Fruit fly (Drosophila melanogaster) Kc167 (cell line): ENCODE measurements around the gene al.

Experiments used
- Myc ChIP-seq: fragments of >200 bp; optimal IDR thresholded peaks from 2 replicates; lab custom pipeline; 2017; ENCODE audit warnings: missing external identifiers
- Sin3A ChIP-seq: fragments of >200 bp; optimal IDR thresholded peaks from 2 replicates; lab custom pipeline; 2018; ENCODE audit warnings: missing external identifiers
- h ChIP-seq: fragments of >200 bp; optimal IDR thresholded peaks from 3 replicates; lab custom pipeline; 2018; ENCODE audit warnings: missing external identifiers
- insv ChIP-seq: fragments of >200 bp; optimal IDR thresholded peaks from 3 replicates; lab custom pipeline; 2018; ENCODE audit warnings: missing external identifiers
- psq ChIP-seq: fragments of >200 bp; optimal IDR thresholded peaks from 2 replicates; lab custom pipeline; 2017; ENCODE audit warnings: missing external identifiers
- ttk ChIP-seq: sonication (Bioruptor generic); optimal IDR thresholded peaks from 2 replicates; lab custom pipeline; 2017; ENCODE audit warnings: missing external identifiers

The al gene

DNA sequence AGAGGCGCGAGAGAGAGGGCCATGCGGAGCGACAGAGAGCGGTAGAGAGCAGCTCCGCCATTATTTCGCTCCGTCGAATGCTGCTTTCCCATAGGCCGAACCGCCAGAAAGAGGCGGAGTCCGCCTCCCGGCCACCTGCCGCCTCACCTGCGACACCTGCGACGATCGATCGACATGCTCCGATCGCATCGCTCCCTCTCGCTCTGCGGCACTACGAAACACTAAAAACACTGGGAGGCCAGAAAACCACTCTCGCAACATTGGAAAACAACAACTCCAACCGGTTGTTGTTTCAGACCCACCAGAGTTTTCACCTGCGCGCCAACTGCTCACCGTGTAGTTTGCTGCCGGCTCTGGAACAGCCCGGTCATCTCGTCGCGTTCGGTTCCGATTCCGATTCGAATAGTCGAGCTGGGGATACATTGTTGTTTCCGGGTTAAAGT is at the start of gene al:
Gene al (plus strand): TSS at position 333 of the 443 bp plus-strand sequence.
- TF ChIP-seq Myc (no peak), h (no peak), psq (no peak), insv (lab: Kevin White, UChicago) (no peak), Sin3A (no peak), ttk (no peak)

DNA sequence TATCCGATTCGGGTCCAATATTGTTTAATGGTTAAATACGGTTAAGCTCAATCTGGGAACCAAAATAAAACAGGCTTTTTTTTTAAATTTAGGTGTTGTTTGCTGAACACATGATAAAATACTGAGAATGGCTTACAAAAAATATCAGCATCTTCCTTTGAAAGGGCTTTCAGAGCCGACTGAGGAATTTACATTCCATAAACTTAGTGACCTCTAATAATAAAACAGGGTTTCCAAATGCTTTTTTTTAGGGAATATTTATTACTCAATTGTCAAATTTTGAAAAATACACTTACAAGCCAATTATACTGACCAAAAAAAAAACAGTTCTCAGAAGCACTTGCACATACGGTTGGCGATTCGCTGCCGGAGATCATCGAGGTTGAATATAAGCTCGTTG is 48.3 kb upstream of the al start, which contains the start of gene CG43755:
Gene CG43755 (minus strand): TSS at position 101 of the 400 bp plus-strand sequence.
- TF ChIP-seq insv (lab: Kevin White, UChicago) (no peak), Myc (no peak), psq (no peak), h (no peak), Sin3A (no peak), ttk (no peak)

- TF ChIP-seq ttk = no peak
- TF ChIP-seq h = no peak
- no peak for TF ChIP-seq Myc
- TF ChIP-seq psq = no peak
- no peak for TF ChIP-seq Sin3A
- no peak for TF ChIP-seq insv (lab: Kevin White, UChicago)
These were observed 45.7 kb upstream of the al start, which contains the start of gene CG31921 for dm6 chr2L:332235-332634. Gene CG31921 (minus strand): TSS chr2L:332335.

- no peak for TF ChIP-seq ttk
- no peak for TF ChIP-seq h
- no peak for TF ChIP-seq Sin3A
- TF ChIP-seq psq = no peak
- TF ChIP-seq Myc = no peak
- TF ChIP-seq insv (lab: Kevin White, UChicago) = no peak
These were observed 31.1 kb upstream of the al start for dm6 chr2L:346781-347180.

DNA sequence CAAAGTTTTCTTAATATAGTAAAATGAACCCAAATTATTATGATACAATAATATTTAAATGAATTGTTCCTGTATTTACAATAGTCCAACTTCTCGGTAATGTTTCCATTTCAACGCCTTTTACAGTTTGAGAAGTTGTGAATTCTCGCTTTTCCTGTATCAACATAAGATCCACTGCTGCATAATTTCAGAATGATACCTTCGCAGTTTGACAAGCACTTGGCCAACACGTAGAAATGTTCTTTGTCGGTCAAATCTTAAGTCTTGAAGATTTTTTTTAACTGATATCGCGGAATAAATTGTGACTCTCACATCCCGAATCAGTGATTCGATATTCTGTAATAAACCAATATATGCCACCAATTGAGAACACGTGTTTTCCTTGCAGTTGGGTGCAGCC is 30.3 kb upstream of the al start:
- no peak for TF ChIP-seq Myc
- no peak for TF ChIP-seq psq
- TF ChIP-seq Sin3A = no peak
- no peak for TF ChIP-seq h
- no peak for TF ChIP-seq ttk
- no peak for TF ChIP-seq insv (lab: Kevin White, UChicago)

DNA sequence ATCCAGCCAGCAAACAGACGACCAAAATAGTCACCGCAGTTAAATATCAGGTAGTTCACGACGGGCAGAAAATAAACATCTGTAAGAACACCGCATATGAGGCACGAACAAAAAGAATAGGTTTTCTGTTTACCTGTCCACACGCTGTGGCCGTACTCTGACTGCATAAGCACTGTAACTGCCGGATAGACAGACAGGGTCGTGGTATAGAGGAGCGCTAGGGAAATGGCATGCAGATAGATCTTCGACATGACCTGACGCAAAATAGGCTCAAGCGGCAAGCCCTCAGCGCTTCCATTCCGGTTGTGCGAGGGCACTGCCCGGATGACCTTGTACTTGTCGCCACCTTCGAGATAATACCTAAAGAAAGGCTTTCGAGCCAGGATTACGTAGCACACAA is 21.7 kb upstream of the al start:
- TF ChIP-seq ttk (no peak), insv (lab: Kevin White, UChicago) (no peak), Sin3A (no peak), Myc (no peak), psq (no peak), h (no peak)

dm6 chr2L:357556-358130 is 20.3 kb upstream of the al start, which contains the start of gene Ent1:
Gene Ent1 (minus strand): TSS chr2L:357874.
- no peak for TF ChIP-seq Myc
- TF ChIP-seq psq = no peak
- no peak for TF ChIP-seq insv (lab: Kevin White, UChicago)
- no peak for TF ChIP-seq h
- no peak for TF ChIP-seq ttk
- TF ChIP-seq Sin3A = no peak

dm6 chr2L:366876-367275 is 11.0 kb upstream of the al start:
- no peak for TF ChIP-seq ttk
- TF ChIP-seq Myc = no peak
- no peak for TF ChIP-seq h

dm6 chr2L:368398-369008 is 9.4 kb upstream of the al start:
- TF ChIP-seq ttk (no peak), psq (no peak), insv (lab: Kevin White, UChicago) (no peak), Sin3A (no peak), h (no peak), Myc (no peak)

dm6 chr2L:369811-370210 is 8.1 kb upstream of the al start:
- TF ChIP-seq Sin3A (no peak), ttk (no peak), Myc (no peak), psq (no peak), insv (lab: Kevin White, UChicago) (no peak), h (no peak)

dm6 chr2L:371747-372146 is 6.2 kb upstream of the al start:
- TF ChIP-seq Sin3A (no peak), insv (lab: Kevin White, UChicago) (no peak), psq (no peak), ttk (no peak), h (no peak), Myc (no peak)

DNA sequence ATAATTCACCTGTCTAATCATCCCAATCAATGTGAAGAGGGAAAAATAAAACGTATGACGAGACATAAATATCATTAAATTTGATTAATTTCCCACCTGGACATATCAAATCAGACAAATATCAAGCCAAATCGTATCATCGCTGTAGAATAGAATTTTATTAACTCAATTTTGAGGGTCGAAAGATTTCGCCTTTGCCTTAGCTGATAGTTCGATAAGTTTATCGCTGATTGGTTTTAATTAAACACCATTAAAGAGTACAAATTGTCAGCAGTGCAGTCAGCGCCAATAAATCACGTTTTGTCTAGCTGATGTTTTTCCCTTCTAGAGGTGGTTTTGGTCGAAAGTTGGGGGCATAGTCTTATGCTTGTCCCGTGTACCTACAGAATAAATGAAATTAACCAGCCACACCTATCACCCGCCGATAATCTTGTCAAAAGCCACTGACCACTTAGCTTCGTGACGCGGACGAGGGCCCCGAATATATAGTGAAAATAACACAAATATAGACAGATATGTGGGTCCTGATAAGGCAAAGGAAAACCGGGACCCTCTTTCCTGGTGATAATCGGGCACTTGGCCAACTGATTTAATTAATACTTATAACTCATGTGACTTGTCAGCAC is 1.0 kb downstream of the al start:
- TF ChIP-seq insv (lab: Kevin White, UChicago) = no peak
- TF ChIP-seq ttk = no peak
- TF ChIP-seq Sin3A = no peak
- no peak for TF ChIP-seq psq
- no peak for TF ChIP-seq h
- TF ChIP-seq Myc = no peak

dm6 chr2L:382807-383206 is 4.9 kb downstream of the al start:
- TF ChIP-seq psq = no peak
- TF ChIP-seq Myc = no peak
- no peak for TF ChIP-seq ttk
- TF ChIP-seq h = no peak
- no peak for TF ChIP-seq Sin3A
- TF ChIP-seq insv (lab: Kevin White, UChicago) = no peak

DNA sequence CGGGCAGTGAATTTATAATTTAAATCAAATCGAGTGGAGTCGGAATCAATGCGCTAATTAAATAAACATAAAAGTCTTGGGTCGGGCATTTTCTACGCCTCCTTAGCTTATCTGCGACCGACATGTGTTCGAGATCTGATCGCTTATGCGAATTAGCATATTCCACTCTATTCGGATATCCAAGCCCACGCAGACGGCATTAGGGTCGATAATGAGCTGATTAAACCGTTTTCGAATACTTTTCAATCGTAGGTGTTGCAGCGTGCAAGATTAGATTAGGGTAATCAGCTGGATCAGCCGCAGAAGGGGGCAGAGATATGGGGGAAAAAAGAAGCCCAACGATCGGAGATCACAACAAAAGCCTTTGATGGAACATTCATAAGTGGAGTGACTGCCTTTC is 12.6 kb downstream of the al start:
- no peak for TF ChIP-seq ttk
- TF ChIP-seq psq = no peak
